Fruit fly (Drosophila melanogaster) whole organism, embryonic: Measurements from ENCODE around the gene CG3679.
A peak's percentile ranks its signal among the peaks of the same experiment; 100 is the strongest.

Source experiments
- Bgb ChIP-seq: fragments of 200-800 bp; sonication (Bioruptor generic); IDR thresholded peaks from 2 replicates; pipeline ENCODE4 v1.3.6; 2022; ENCODE audit warnings: missing biosample characterization, missing genetic modification characterization; ENCODE audit not compliant: partially characterized antibody
- CG1024 ChIP-seq: fragments of 200-800 bp; sonication (Bioruptor generic); IDR thresholded peaks from 2 replicates; pipeline ENCODE4 v1.3.6; 2022; ENCODE audit warnings: missing biosample characterization, missing genetic modification characterization
- CG13287 ChIP-seq: fragments of 200-800 bp; sonication (Bioruptor generic); IDR thresholded peaks from 2 replicates; pipeline ENCODE4 v1.3.6; 2022; ENCODE audit warnings: missing biosample characterization, missing genetic modification characterization; ENCODE audit not compliant: partially characterized antibody
- CG15514 ChIP-seq: fragments of 200-800 bp; sonication (Bioruptor generic); optimal IDR thresholded peaks from 3 replicates; lab custom pipeline; 2017; ENCODE audit warnings: missing biosample characterization, missing genetic modification characterization, mild to moderate bottlenecking, moderate library complexity, missing genetic modification reagents
- CG16813 ChIP-seq: fragments of 200-800 bp; sonication (Bioruptor generic); IDR thresholded peaks from 3 replicates; pipeline ENCODE4 v1.3.6; 2022; ENCODE audit warnings: missing biosample characterization, missing genetic modification characterization; ENCODE audit not compliant: partially characterized antibody
- CG17361 ChIP-seq: fragments of 200-800 bp; sonication (Bioruptor generic); IDR thresholded peaks from 3 replicates; pipeline ENCODE4 v1.3.6; 2022; ENCODE audit warnings: missing biosample characterization, missing genetic modification characterization
- CG30020 ChIP-seq: fragments of 200-800 bp; optimal IDR thresholded peaks from 2 replicates; lab custom pipeline; 2019; ENCODE audit warnings: missing biosample characterization, mild to moderate bottlenecking, missing genetic modification characterization, moderate library complexity
- CG31224 ChIP-seq: fragments of 200-800 bp; sonication (Bioruptor generic); IDR thresholded peaks from 2 replicates; pipeline ENCODE4 v1.3.6; 2022; ENCODE audit warnings: missing biosample characterization, missing genetic modification characterization
- CG31365 ChIP-seq: fragments of 200-800 bp; sonication (Bioruptor generic); optimal IDR thresholded peaks from 2 replicates; lab custom pipeline; 2018; ENCODE audit warnings: missing biosample characterization, mild to moderate bottlenecking, missing genetic modification characterization
- CG31388 ChIP-seq: fragments of 200-800 bp; sonication (Bioruptor generic); optimal IDR thresholded peaks from 2 replicates; lab custom pipeline; 2016; ENCODE audit warnings: missing biosample characterization, missing genetic modification characterization
- CG32532 ChIP-seq: fragments of 200-800 bp; sonication (Bioruptor generic); IDR thresholded peaks from 2 replicates; pipeline ENCODE4 v1.3.6; 2022; ENCODE audit warnings: missing biosample characterization, missing genetic modification characterization
- CG34224 ChIP-seq: fragments of 200-800 bp; sonication (Bioruptor generic); IDR thresholded peaks from 3 replicates; pipeline ENCODE4 v1.3.6; 2022; ENCODE audit warnings: missing biosample characterization, missing genetic modification characterization; ENCODE audit not compliant: partially characterized antibody
- CG34422 ChIP-seq: fragments of 200-800 bp; sonication (Bioruptor generic); IDR thresholded peaks from 3 replicates; pipeline ENCODE4 v1.3.6; 2022; ENCODE audit warnings: missing biosample characterization, missing genetic modification characterization
- CG8388 ChIP-seq: fragments of 200-800 bp; sonication (Bioruptor generic); optimal IDR thresholded peaks from 2 replicates; lab custom pipeline; 2019; ENCODE audit warnings: missing biosample characterization, mild to moderate bottlenecking, missing genetic modification characterization, moderate library complexity
- CG9876 ChIP-seq: fragments of 200-800 bp; sonication (Bioruptor generic); optimal IDR thresholded peaks from 2 replicates; lab custom pipeline; 2016; ENCODE audit warnings: missing biosample characterization, missing genetic modification characterization
- CHES-1-like ChIP-seq: fragments of 200-800 bp; sonication (Bioruptor generic); optimal IDR thresholded peaks from 2 replicates; lab custom pipeline; 2016; ENCODE audit warnings: missing biosample characterization, missing genetic modification characterization
- Doc3 ChIP-seq: fragments of 200-800 bp; sonication (Bioruptor generic); IDR thresholded peaks from 3 replicates; pipeline ENCODE4 v1.3.6; 2022; ENCODE audit warnings: missing biosample characterization, missing genetic modification characterization; ENCODE audit not compliant: partially characterized antibody
- Drgx ChIP-seq: fragments of 200-800 bp; sonication (Bioruptor generic); IDR thresholded peaks from 2 replicates; pipeline ENCODE4 v1.3.6; 2022; ENCODE audit warnings: missing biosample characterization, missing genetic modification characterization
- ERR ChIP-seq: fragments of 200-800 bp; sonication (Bioruptor generic); optimal IDR thresholded peaks from 2 replicates; lab custom pipeline; 2016; ENCODE audit warnings: missing biosample characterization, missing genetic modification characterization
- Ets97D ChIP-seq: fragments of 200-800 bp; sonication (Bioruptor generic); optimal IDR thresholded peaks from 3 replicates; lab custom pipeline; 2016; ENCODE audit warnings: missing biosample characterization, missing genetic modification characterization
- HLH3B ChIP-seq: fragments of 200-800 bp; sonication (Bioruptor generic); IDR thresholded peaks from 2 replicates; pipeline ENCODE4 v1.3.6; 2022; ENCODE audit warnings: missing biosample characterization, missing genetic modification characterization
- MESR4 ChIP-seq: fragments of 200-800 bp; sonication (Bioruptor generic); optimal IDR thresholded peaks from 2 replicates; lab custom pipeline; 2018; ENCODE audit warnings: missing biosample characterization, mild to moderate bottlenecking, missing genetic modification characterization, moderate library complexity
- Med ChIP-seq: fragments of 200-800 bp; sonication (Bioruptor generic); peaks from one replicate; lab custom pipeline; 2016; ENCODE audit warnings: missing biosample characterization, missing genetic modification characterization, mild to moderate bottlenecking, inconsistent platforms, moderate library complexity
- NfI ChIP-seq: fragments of 200-800 bp; sonication (Bioruptor generic); optimal IDR thresholded peaks from 3 replicates; lab custom pipeline; 2018; ENCODE audit warnings: missing biosample characterization, mild to moderate bottlenecking, missing genetic modification characterization, moderate library complexity
- Oaz ChIP-seq: fragments of 200-800 bp; sonication (Bioruptor generic); IDR thresholded peaks from 2 replicates; pipeline ENCODE4 v1.3.6; 2022; ENCODE audit warnings: missing biosample characterization, missing genetic modification characterization
- Rfx ChIP-seq: fragments of 200-800 bp; sonication (Bioruptor generic); IDR thresholded peaks from 2 replicates; pipeline ENCODE4 v1.3.6; 2022; ENCODE audit warnings: missing biosample characterization, missing genetic modification characterization
- Scr ChIP-seq: fragments of 200-800 bp; sonication (Bioruptor generic); IDR thresholded peaks from 2 replicates; pipeline ENCODE4 v1.3.6; 2022; ENCODE audit warnings: missing biosample characterization, missing genetic modification characterization; ENCODE audit not compliant: partially characterized antibody
- Sry-δ ChIP-seq: fragments of 200-800 bp; sonication (Bioruptor generic); optimal IDR thresholded peaks from 2 replicates; lab custom pipeline; 2016; ENCODE audit warnings: missing biosample characterization, missing genetic modification characterization
- amos ChIP-seq: fragments of 200-800 bp; sonication (Bioruptor generic); IDR thresholded peaks from 2 replicates; pipeline ENCODE4 v1.3.6; 2022; ENCODE audit warnings: missing biosample characterization, missing genetic modification characterization; ENCODE audit not compliant: partially characterized antibody
- aop ChIP-seq: fragments of 200-800 bp; sonication (Bioruptor generic); IDR thresholded peaks from 2 replicates; pipeline ENCODE4 v1.3.6; 2022; ENCODE audit warnings: missing biosample characterization, missing genetic modification characterization
- ase ChIP-seq: fragments of 200-800 bp; sonication (Bioruptor generic); IDR thresholded peaks from 3 replicates; pipeline ENCODE4 v1.3.6; 2022; ENCODE audit warnings: missing biosample characterization, missing genetic modification characterization
- cas ChIP-seq: fragments of 200-800 bp; sonication (Bioruptor generic); IDR thresholded peaks from 2 replicates; pipeline ENCODE4 v1.3.6; 2022; ENCODE audit warnings: missing biosample characterization, missing genetic modification characterization
- en ChIP-seq: fragments of 200-800 bp; sonication (Bioruptor generic); optimal IDR thresholded peaks from 2 replicates; lab custom pipeline; 2016; ENCODE audit warnings: missing biosample characterization, missing genetic modification characterization
- exex ChIP-seq: fragments of 200-800 bp; sonication (Bioruptor generic); optimal IDR thresholded peaks from 4 replicates; lab custom pipeline; 2018; ENCODE audit warnings: missing biosample characterization, mild to moderate bottlenecking, missing genetic modification characterization, moderate library complexity
- gcm ChIP-seq: fragments of 200-800 bp; sonication (Bioruptor generic); optimal IDR thresholded peaks from 2 replicates; lab custom pipeline; 2019; ENCODE audit warnings: missing biosample characterization, mild to moderate bottlenecking, missing genetic modification characterization, moderate library complexity
- gfzf ChIP-seq: fragments of 200-800 bp; sonication (Bioruptor generic); optimal IDR thresholded peaks from 2 replicates; lab custom pipeline; 2016; ENCODE audit warnings: missing biosample characterization, mild to moderate bottlenecking, missing genetic modification characterization, moderate library complexity
- inv ChIP-seq: fragments of 200-800 bp; sonication (Bioruptor generic); IDR thresholded peaks from 2 replicates; pipeline ENCODE4 v1.3.6; 2022; ENCODE audit warnings: missing biosample characterization, missing genetic modification characterization; ENCODE audit not compliant: partially characterized antibody
- jigr1 ChIP-seq: fragments of 200-800 bp; sonication (Bioruptor generic); IDR thresholded peaks from 3 replicates; pipeline ENCODE4 v1.3.6; 2022; ENCODE audit warnings: missing biosample characterization, missing genetic modification characterization
- jumu ChIP-seq: fragments of 200-800 bp; sonication (Bioruptor generic); optimal IDR thresholded peaks from 3 replicates; lab custom pipeline; 2016; ENCODE audit warnings: missing biosample characterization, missing genetic modification characterization
- lola ChIP-seq, 3 experiments: fragments of >200 bp in 2 of 3; fragments of 200-800 bp in 1 of 3; sonication (Bioruptor generic) in 1 of 3; optimal IDR thresholded peaks; 2 replicates each; lab custom pipeline; 2017 to 2019; ENCODE audit warnings: missing biosample characterization in 3 of 3, missing genetic modification characterization in 3 of 3, mild to moderate bottlenecking in 1 of 3, moderate library complexity in 1 of 3
- mam ChIP-seq: fragments of 200-800 bp; sonication (Bioruptor generic); optimal IDR thresholded peaks from 3 replicates; lab custom pipeline; 2016; ENCODE audit warnings: missing biosample characterization, missing genetic modification characterization
- pzg ChIP-seq: fragments of 200-800 bp; sonication (Bioruptor generic); optimal IDR thresholded peaks from 3 replicates; lab custom pipeline; 2018; ENCODE audit warnings: missing biosample characterization, mild to moderate bottlenecking, missing genetic modification characterization, moderate library complexity
- schlank ChIP-seq: fragments of 200-800 bp; sonication (Bioruptor generic); optimal IDR thresholded peaks from 2 replicates; lab custom pipeline; 2018; ENCODE audit warnings: missing biosample characterization, mild to moderate bottlenecking, missing genetic modification characterization
- slou ChIP-seq: fragments of 200-800 bp; sonication (Bioruptor generic); optimal IDR thresholded peaks from 3 replicates; lab custom pipeline; 2016; ENCODE audit warnings: missing biosample characterization, missing genetic modification characterization
- sna ChIP-seq: fragments of 200-800 bp; sonication (Bioruptor generic); IDR thresholded peaks from 2 replicates; pipeline ENCODE4 v1.3.6; 2022; ENCODE audit warnings: missing biosample characterization, missing genetic modification characterization; ENCODE audit not compliant: partially characterized antibody
- tll ChIP-seq, 2 experiments: fragments of 200-800 bp in 1 of 2; fragments of >200 bp in 1 of 2; sonication (Bioruptor generic) in 1 of 2; optimal IDR thresholded peaks; 2 replicates each; lab custom pipeline; 2017 to 2019; ENCODE audit warnings: missing biosample characterization in 2 of 2, missing genetic modification characterization in 2 of 2, mild to moderate bottlenecking in 1 of 2, moderate library complexity in 1 of 2
- wek ChIP-seq: fragments of 200-800 bp; sonication (Bioruptor generic); optimal IDR thresholded peaks from 3 replicates; lab custom pipeline; 2018; ENCODE audit warnings: missing biosample characterization, mild to moderate bottlenecking, missing genetic modification characterization, moderate library complexity
- zf30C ChIP-seq: fragments of 200-800 bp; sonication (Bioruptor generic); optimal IDR thresholded peaks from 3 replicates; lab custom pipeline; 2018; ENCODE audit warnings: missing biosample characterization, mild to moderate bottlenecking, missing genetic modification characterization

CG3679 gene

dm6 chrX:16331562-16332233 lies 28.0 kb downstream of the CG3679 start (continued):
- TF ChIP-seq jigr1 (GFP tag; lab: Robert Waterston, UW): peak; percentile 46; the same call in 1 of the 3 replicates
- no peak for TF ChIP-seq Oaz (GFP tag; lab: Robert Waterston, UW)
- TF ChIP-seq ase (GFP tag; lab: Robert Waterston, UW): no peak
- TF ChIP-seq CG9876 (GFP tag; lab: Kevin White, UChicago): no peak
- peak; percentile 51 for TF ChIP-seq gfzf
- TF ChIP-seq MESR4 (GFP tag; lab: Kevin White, UChicago): peak; percentile 63
- 0 out of 2 replicates have a peak, but pooled peaks have one; percentile 10 for TF ChIP-seq CG1024 (GFP tag; lab: Robert Waterston, UW)
- no peak for TF ChIP-seq CG31365 (tag; lab: Kevin White, UChicago)
- peak in 1 of 2 experiments; percentile 21 for TF ChIP-seq tll (GFP tag; optimal IDR thresholded peaks at IDR 0.05; lab: Kevin White, UChicago)
- TF ChIP-seq Rfx (GFP tag; lab: Robert Waterston, UW): peak; percentile 67
- TF ChIP-seq Bgb: peak; percentile 89
- peak; percentile 92 for TF ChIP-seq CG30020
- peak; percentile 71 for TF ChIP-seq Doc3
- peak; percentile 89 for TF ChIP-seq Sry-δ (GFP tag; lab: Kevin White, UChicago)
- 0 out of 3 replicates have a peak, but pooled peaks have one; percentile 36 for TF ChIP-seq CG34422
- peak; percentile 86 for TF ChIP-seq CG16813
- TF ChIP-seq HLH3B: no peak
- peak; percentile 19 for TF ChIP-seq Ets97D (GFP tag; lab: Kevin White, UChicago)
- no peak for TF ChIP-seq exex
- peak; percentile 84 for TF ChIP-seq CG13287
- TF ChIP-seq amos (GFP tag; lab: Robert Waterston, UW): peak; percentile 91
- peak; percentile 58 for TF ChIP-seq pzg
- TF ChIP-seq schlank: no peak
- peak; percentile 70 for TF ChIP-seq sna (GFP tag; lab: Robert Waterston, UW)
- TF ChIP-seq wek (GFP tag; lab: Kevin White, UChicago): peak; percentile 2
- no peak for TF ChIP-seq Drgx (GFP tag; lab: Robert Waterston, UW)
- peak; percentile 78 for TF ChIP-seq CG34224 (GFP tag; lab: Robert Waterston, UW)
- TF ChIP-seq ERR (GFP tag; lab: Kevin White, UChicago): no peak
- TF ChIP-seq lola (GFP tag; optimal IDR thresholded peaks at IDR 0.05; lab: Kevin White, UChicago): no peak
- no peak for TF ChIP-seq slou
- TF ChIP-seq CG31224 (GFP tag; lab: Robert Waterston, UW): no peak
- no peak for TF ChIP-seq mam (GFP tag; lab: Kevin White, UChicago)
- peak; percentile 60 for TF ChIP-seq zf30C (GFP tag; lab: Kevin White, UChicago)
- no peak for TF ChIP-seq NfI (GFP tag; lab: Kevin White, UChicago)
- peak; percentile 77 for TF ChIP-seq inv (GFP tag; lab: Robert Waterston, UW)
- TF ChIP-seq CG15514 (GFP tag; lab: Kevin White, UChicago): peak; percentile 90
- no peak for TF ChIP-seq jumu
- TF ChIP-seq en: no peak
- TF ChIP-seq cas (GFP tag; lab: Robert Waterston, UW): no peak
- TF ChIP-seq CG31388: no peak
- TF ChIP-seq CG8388 (GFP tag; lab: Kevin White, UChicago): no peak
- TF ChIP-seq CG17361 (GFP tag; lab: Robert Waterston, UW): 0 out of 3 replicates have a peak, but pooled peaks have one; percentile 10
- TF ChIP-seq CG32532: no peak
- TF ChIP-seq Scr (GFP tag; lab: Robert Waterston, UW): peak; percentile 86
- no peak for TF ChIP-seq gcm (GFP tag; lab: Kevin White, UChicago)
- TF ChIP-seq aop: no peak
- peak; percentile 24 for TF ChIP-seq CHES-1-like (GFP tag; lab: Kevin White, UChicago)
- TF ChIP-seq Med (GFP tag; lab: Kevin White, UChicago): peak; percentile 60
